Worm (Caenorhabditis elegans) whole organism, L4/young adult: ENCODE measurements around the gene F22E5.11.

Source experiments
- W03F9.2 ChIP-seq: fragments of 150-350 bp; optimal IDR thresholded peaks from 2 replicates; lab custom pipeline; 2014; ENCODE audit warnings: missing biosample characterization, missing genetic modification characterization
- dao-5 ChIP-seq: sonication (generic microtip); optimal IDR thresholded peaks from 2 replicates; lab custom pipeline; 2016; ENCODE audit warnings: missing genotype, missing genetic modification characterization, moderate library complexity, missing compliant biosample characterization
- him-1 ChIP-seq: sonication (generic microtip); optimal IDR thresholded peaks from 2 replicates; lab custom pipeline; 2016; ENCODE audit warnings: missing genotype, missing genetic modification reagents, missing genetic modification characterization, missing compliant biosample characterization

DNA sequence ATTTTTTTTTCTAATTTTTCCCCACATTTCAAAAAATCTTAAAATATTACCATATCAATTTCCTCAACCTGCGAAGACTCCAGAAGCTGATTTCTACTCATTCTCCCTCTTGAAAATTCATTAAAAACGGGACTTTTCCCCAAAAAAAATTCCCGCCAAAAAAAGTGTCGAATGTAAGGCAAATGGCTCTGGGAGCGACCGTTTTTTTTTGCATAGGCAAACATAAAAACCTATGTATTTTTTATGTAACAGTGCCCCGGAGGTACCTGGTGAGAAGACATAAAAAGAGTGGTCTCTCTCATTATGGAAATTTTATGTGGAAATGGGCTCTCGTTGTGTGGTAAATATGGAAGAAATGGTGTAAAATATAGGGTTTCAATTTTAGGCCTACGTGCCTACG is 39.8 kb upstream of the F22E5.11 start, which contains the start of gene ceh-87:
- TF ChIP-seq W03F9.2 (tag; lab: Kevin White, UChicago) (no peak), dao-5 (tag; lab: Kevin White, UChicago) (no peak), him-1 (no peak)
